Fruit fly (Drosophila melanogaster) whole organism, prepupa: ENCODE data around the gene zetaCOP.

Source experiments
- Blimp-1 ChIP-seq: fragments of 200-800 bp; sonication (Bioruptor generic); optimal IDR thresholded peaks from 3 replicates; lab custom pipeline; 2017; ENCODE audit warnings: missing biosample characterization, missing genetic modification characterization, mild to moderate bottlenecking, moderate library complexity, missing genetic modification reagents
- CG10631 ChIP-seq: fragments of 200-800 bp; sonication (Bioruptor generic); optimal IDR thresholded peaks from 2 replicates; lab custom pipeline; 2016; ENCODE audit warnings: missing biosample characterization, missing genetic modification characterization
- CG10669 ChIP-seq: fragments of 200-800 bp; sonication (Bioruptor generic); optimal IDR thresholded peaks from 3 replicates; lab custom pipeline; 2018; ENCODE audit warnings: missing biosample characterization, mild to moderate bottlenecking, missing genetic modification characterization, moderate library complexity
- CG11294 ChIP-seq: fragments of 200-800 bp; sonication (Bioruptor generic); IDR thresholded peaks from 2 replicates; pipeline ENCODE4 v1.3.6; 2022; ENCODE audit warnings: missing biosample characterization, missing genetic modification characterization
- CG11762 ChIP-seq: fragments of 200-800 bp; sonication (Bioruptor generic); optimal IDR thresholded peaks from 3 replicates; lab custom pipeline; 2016; ENCODE audit warnings: missing biosample characterization, missing genetic modification characterization; ENCODE audit not compliant: insufficient read depth
- CG15336 ChIP-seq: fragments of 200-800 bp; sonication (Bioruptor generic); IDR thresholded peaks from 2 replicates; pipeline ENCODE4 v1.3.6; 2022; ENCODE audit warnings: missing biosample characterization, missing genetic modification characterization
- CG16779 ChIP-seq: fragments of 200-800 bp; sonication (Bioruptor generic); optimal IDR thresholded peaks from 3 replicates; lab custom pipeline; 2017; ENCODE audit warnings: missing biosample characterization, mild to moderate bottlenecking, missing genetic modification characterization
- CG3032 ChIP-seq: fragments of 200-800 bp; optimal IDR thresholded peaks from 2 replicates; lab custom pipeline; 2019; ENCODE audit warnings: missing biosample characterization, mild to moderate bottlenecking, missing genetic modification characterization, moderate library complexity
- CG31627 ChIP-seq: fragments of 200-800 bp; sonication (Bioruptor generic); optimal IDR thresholded peaks from 3 replicates; lab custom pipeline; 2016; ENCODE audit warnings: missing biosample characterization, missing genetic modification characterization
- CG34406 ChIP-seq: fragments of 200-800 bp; sonication (Bioruptor generic); optimal IDR thresholded peaks from 3 replicates; lab custom pipeline; 2016; ENCODE audit warnings: missing biosample characterization, missing genetic modification characterization
- CG3919 ChIP-seq: fragments of 200-800 bp; sonication (Bioruptor generic); optimal IDR thresholded peaks from 3 replicates; lab custom pipeline; 2016; ENCODE audit warnings: missing biosample characterization, missing genetic modification characterization
- CG4318 ChIP-seq: fragments of 200-800 bp; sonication (Bioruptor generic); optimal IDR thresholded peaks from 3 replicates; lab custom pipeline; 2017; ENCODE audit warnings: missing biosample characterization, mild to moderate bottlenecking, missing genetic modification characterization
- CG6163 ChIP-seq: fragments of 200-800 bp; sonication (Bioruptor generic); IDR thresholded peaks from 3 replicates; pipeline ENCODE4 v1.3.6; 2022; ENCODE audit warnings: missing biosample characterization, missing genetic modification characterization
- CG6792 ChIP-seq: fragments of 200-800 bp; sonication (Bioruptor generic); optimal IDR thresholded peaks from 3 replicates; lab custom pipeline; 2016; ENCODE audit warnings: missing biosample characterization, missing genetic modification characterization
- CG6854 ChIP-seq: fragments of 200-800 bp; sonication (Bioruptor generic); optimal IDR thresholded peaks from 2 replicates; lab custom pipeline; 2017; ENCODE audit warnings: missing biosample characterization, mild to moderate bottlenecking, missing genetic modification characterization
- CG7368 ChIP-seq: fragments of 200-800 bp; sonication (Bioruptor generic); optimal IDR thresholded peaks from 3 replicates; lab custom pipeline; 2016; ENCODE audit warnings: missing biosample characterization, missing genetic modification characterization
- CG8319 ChIP-seq: fragments of 200-800 bp; sonication (Bioruptor generic); optimal IDR thresholded peaks from 3 replicates; lab custom pipeline; 2016; ENCODE audit warnings: missing biosample characterization, missing genetic modification characterization
- CG8632 ChIP-seq: fragments of 200-800 bp; sonication (Bioruptor generic); optimal IDR thresholded peaks from 3 replicates; lab custom pipeline; 2016; ENCODE audit warnings: missing biosample characterization, missing genetic modification characterization
- Eip75B ChIP-seq: fragments of 200-800 bp; sonication (Bioruptor generic); optimal IDR thresholded peaks from 3 replicates; lab custom pipeline; 2016; ENCODE audit warnings: missing biosample characterization, missing genetic modification characterization
- Eip93F ChIP-seq: fragments of 200-800 bp; sonication (Bioruptor generic); optimal IDR thresholded peaks from 2 replicates; lab custom pipeline; 2016; ENCODE audit warnings: missing biosample characterization, mild to moderate bottlenecking, missing genetic modification characterization
- Ets21C ChIP-seq: fragments of 200-800 bp; sonication (Bioruptor generic); optimal IDR thresholded peaks from 3 replicates; lab custom pipeline; 2016; ENCODE audit warnings: missing biosample characterization, missing genetic modification characterization
- Gug ChIP-seq: fragments of 200-800 bp; sonication (Bioruptor generic); IDR thresholded peaks from 2 replicates; pipeline ENCODE4 v1.3.6; 2022; ENCODE audit warnings: missing biosample characterization, missing genetic modification characterization
- Hr38 ChIP-seq: sonication (Bioruptor generic); optimal IDR thresholded peaks from 2 replicates; lab custom pipeline; 2016; ENCODE audit warnings: missing biosample characterization, missing genetic modification characterization
- Hr39 ChIP-seq: fragments of 200-800 bp; sonication (Bioruptor generic); optimal IDR thresholded peaks from 2 replicates; lab custom pipeline; 2016; ENCODE audit warnings: missing biosample characterization, missing genetic modification characterization
- Hr4 ChIP-seq: fragments of 200-800 bp; sonication (Bioruptor generic); optimal IDR thresholded peaks from 3 replicates; lab custom pipeline; 2016; ENCODE audit warnings: missing biosample characterization, missing genetic modification characterization
- Lpt ChIP-seq: fragments of 200-800 bp; sonication (Bioruptor generic); optimal IDR thresholded peaks from 3 replicates; lab custom pipeline; 2016; ENCODE audit warnings: missing biosample characterization, missing genetic modification characterization
- Met ChIP-seq: fragments of 200-800 bp; sonication (Bioruptor generic); optimal IDR thresholded peaks from 3 replicates; lab custom pipeline; 2016; ENCODE audit warnings: missing biosample characterization, missing genetic modification characterization
- OdsH ChIP-seq: fragments of 200-800 bp; sonication (Bioruptor generic); optimal IDR thresholded peaks from 3 replicates; lab custom pipeline; 2016; ENCODE audit warnings: missing biosample characterization, missing genetic modification characterization
- Smox ChIP-seq: fragments of 200-800 bp; sonication (Bioruptor generic); optimal IDR thresholded peaks from 3 replicates; lab custom pipeline; 2016; ENCODE audit warnings: missing biosample characterization, missing genetic modification characterization
- Sox102F ChIP-seq: fragments of 200-800 bp; sonication (Bioruptor generic); optimal IDR thresholded peaks from 2 replicates; lab custom pipeline; 2016; ENCODE audit warnings: missing biosample characterization, mild to moderate bottlenecking, missing genetic modification characterization
- Sox14 ChIP-seq: fragments of 200-800 bp; sonication (Bioruptor generic); optimal IDR thresholded peaks from 3 replicates; lab custom pipeline; 2016; ENCODE audit warnings: missing biosample characterization, missing genetic modification characterization
- Sox15 ChIP-seq: fragments of 200-800 bp; sonication (Bioruptor generic); optimal IDR thresholded peaks from 3 replicates; lab custom pipeline; 2016; ENCODE audit warnings: missing biosample characterization, missing genetic modification characterization
- achi ChIP-seq: fragments of 200-800 bp; sonication (Bioruptor generic); optimal IDR thresholded peaks from 3 replicates; lab custom pipeline; 2016; ENCODE audit warnings: missing biosample characterization, missing genetic modification characterization
- cyc ChIP-seq: fragments of 200-800 bp; sonication (Bioruptor generic); optimal IDR thresholded peaks from 3 replicates; lab custom pipeline; 2016; ENCODE audit warnings: missing biosample characterization, missing genetic modification characterization
- dac ChIP-seq: fragments of 200-800 bp; sonication (Bioruptor generic); optimal IDR thresholded peaks from 2 replicates; lab custom pipeline; 2017; ENCODE audit warnings: missing biosample characterization, mild to moderate bottlenecking, missing genetic modification characterization
- eg ChIP-seq: fragments of 200-800 bp; sonication (Bioruptor generic); IDR thresholded peaks from 3 replicates; pipeline ENCODE4 v1.3.6; 2022; ENCODE audit warnings: missing biosample characterization, missing genetic modification characterization
- fd59A ChIP-seq: fragments of 200-800 bp; sonication (Bioruptor generic); optimal IDR thresholded peaks from 2 replicates; lab custom pipeline; 2017; ENCODE audit warnings: missing biosample characterization, mild to moderate bottlenecking, missing genetic modification characterization, missing genetic modification reagents
- fkh ChIP-seq: fragments of 200-800 bp; sonication (Bioruptor generic); optimal IDR thresholded peaks from 3 replicates; lab custom pipeline; 2017; ENCODE audit warnings: missing biosample characterization, mild to moderate bottlenecking, missing genetic modification characterization, moderate library complexity
- pdm3 ChIP-seq: fragments of 200-800 bp; sonication (Bioruptor generic); optimal IDR thresholded peaks from 3 replicates; lab custom pipeline; 2016; ENCODE audit warnings: missing biosample characterization, missing genetic modification characterization
- salr ChIP-seq, 2 experiments: fragments of 200-800 bp; sonication (Bioruptor generic); optimal IDR thresholded peaks; 3 replicates each; lab custom pipeline; 2016 to 2018; ENCODE audit warnings: missing biosample characterization in 2 of 2, missing genetic modification characterization in 2 of 2, mild to moderate bottlenecking in 1 of 2
- spab ChIP-seq: fragments of 200-800 bp; sonication (Bioruptor generic); optimal IDR thresholded peaks from 2 replicates; lab custom pipeline; 2017; ENCODE audit warnings: missing biosample characterization, mild to moderate bottlenecking, missing genetic modification characterization, missing genetic modification reagents
- ss ChIP-seq, 2 experiments: fragments of 200-800 bp; sonication (Bioruptor generic); optimal IDR thresholded peaks; 2 replicates in 1 of 2; 3 replicates in 1 of 2; lab custom pipeline; 2017 to 2018; ENCODE audit warnings: mild to moderate bottlenecking in 2 of 2, missing biosample characterization in 2 of 2, missing genetic modification characterization in 2 of 2, moderate library complexity in 1 of 2
- svp ChIP-seq: fragments of 200-800 bp; sonication (Bioruptor generic); peaks from one replicate; lab custom pipeline; 2016; ENCODE audit warnings: missing biosample characterization, missing genetic modification characterization
- vri ChIP-seq: fragments of 200-800 bp; sonication (Bioruptor generic); optimal IDR thresholded peaks from 3 replicates; lab custom pipeline; 2016; ENCODE audit warnings: missing biosample characterization, mild to moderate bottlenecking, missing genetic modification characterization

The zetaCOP gene

dm6 chr3L:16661167-16662109 lies 11.9 kb downstream of the zetaCOP start, which contains the start of gene Baldspot (continued):
- TF ChIP-seq CG11762 (GFP tag; lab: Kevin White, UChicago) (peak; percentile 68), Eip93F (peak; percentile 27), fd59A (GFP tag; lab: Kevin White, UChicago) (peak; percentile 21), svp (GFP tag; lab: Kevin White, UChicago) (peak; percentile 84), cyc (GFP tag; lab: Kevin White, UChicago) (peak; percentile 67), Blimp-1 (peak; percentile 40), CG3919 (peak; percentile 89), dac (GFP tag; lab: Kevin White, UChicago) (peak; percentile 58), CG10669 (GFP tag; lab: Kevin White, UChicago) (peak; percentile 89), pdm3 (GFP tag; lab: Kevin White, UChicago) (peak; percentile 64), CG34406 (peak; percentile 15), Sox14 (peak; percentile 68), CG6792 (GFP tag; lab: Kevin White, UChicago) (peak; percentile 52), Hr39 (peak; percentile 48), achi (GFP tag; lab: Kevin White, UChicago) (peak; percentile 62), salr (GFP tag; optimal IDR thresholded peaks at IDR 0.05; lab: Kevin White, UChicago) (peak in 1 of 2 experiments; percentile 1), fkh (GFP tag; lab: Kevin White, UChicago) (peak; percentile 23), CG15336 (peak; percentile 52), Gug (GFP tag; lab: Robert Waterston, UW) (0 out of 2 replicates have a peak, but pooled peaks have one; percentile 34), Sox102F (GFP tag; lab: Kevin White, UChicago) (peak; percentile 60)
- TF ChIP-seq, all 60 proteins: peak for 56

DNA sequence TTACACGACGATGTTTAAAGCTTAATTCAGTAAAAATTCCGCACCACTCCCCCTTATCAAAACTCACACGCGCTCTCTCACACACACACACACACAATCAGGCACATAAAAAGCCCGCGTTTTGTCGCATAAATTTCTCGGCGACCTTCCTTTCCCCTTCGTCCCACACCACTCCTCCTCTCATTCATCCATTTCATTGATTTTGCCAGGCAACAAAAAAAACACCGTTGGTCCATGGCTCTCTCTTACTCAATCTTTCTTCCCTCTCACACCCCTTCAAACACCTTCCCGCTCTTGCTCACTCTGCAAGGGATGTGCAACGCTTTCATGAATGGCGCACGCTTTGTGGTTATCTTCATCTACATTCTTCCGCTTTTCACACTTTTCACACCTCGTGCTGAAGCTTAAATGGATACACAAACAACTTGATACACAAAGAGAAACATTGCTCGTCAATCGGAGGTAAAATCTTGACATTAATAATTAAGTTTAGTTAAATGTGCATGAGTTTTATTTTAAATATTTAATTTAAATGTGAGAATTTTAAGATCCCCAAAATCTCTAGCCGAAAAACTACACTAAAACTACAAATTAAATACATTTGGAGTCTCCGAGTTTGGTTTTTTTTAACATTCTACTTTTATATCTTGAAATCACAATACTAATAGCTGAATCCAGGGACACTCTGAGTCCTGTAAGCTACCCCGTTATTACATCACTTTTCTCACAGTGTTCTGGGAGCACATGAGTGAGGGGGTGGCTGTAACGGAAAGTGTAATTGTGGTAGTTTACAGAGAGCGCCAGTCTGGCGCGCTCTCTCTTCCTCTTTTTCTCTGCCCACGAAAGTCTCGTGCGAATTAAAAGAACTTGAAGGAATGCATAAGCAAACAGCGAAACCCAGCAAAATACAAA lies 13.1 kb downstream of the zetaCOP start:
- TF ChIP-seq CG6163 (GFP tag; lab: Robert Waterston, UW) = peak; percentile 93
- peak; percentile 88 to 98 for TF ChIP-seq salr (GFP tag; optimal IDR thresholded peaks at IDR 0.05; lab: Kevin White, UChicago)
- TF ChIP-seq CG6854 = peak; percentile 89
- TF ChIP-seq Ets21C (GFP tag; lab: Kevin White, UChicago) = peak; percentile 92
- peak; percentile 98 for TF ChIP-seq OdsH
- TF ChIP-seq CG15336 = peak; percentile 97
- TF ChIP-seq Sox15 (GFP tag; lab: Kevin White, UChicago) = peak; percentile 95
- TF ChIP-seq CG10631 (GFP tag; lab: Kevin White, UChicago) = peak; percentile 97
- peak; percentile 96 for TF ChIP-seq CG8632 (GFP tag; lab: Kevin White, UChicago)
- TF ChIP-seq Eip75B (GFP tag; lab: Kevin White, UChicago) = peak; percentile 96
- peak; percentile 97 for TF ChIP-seq Lpt (GFP tag; lab: Kevin White, UChicago)
- peak; percentile 97 for TF ChIP-seq achi (GFP tag; lab: Kevin White, UChicago)
- peak; percentile 89 for TF ChIP-seq Eip93F
- peak; percentile 93 for TF ChIP-seq CG7368 (GFP tag; lab: Kevin White, UChicago)
- TF ChIP-seq pdm3 (GFP tag; lab: Kevin White, UChicago) = peak; percentile 97
- TF ChIP-seq CG3032 (tag; lab: Kevin White, UChicago) = peak; percentile 96
- peak; percentile 98 for TF ChIP-seq CG10669 (GFP tag; lab: Kevin White, UChicago)
- peak; percentile 56 for TF ChIP-seq vri (GFP tag; lab: Kevin White, UChicago)
- TF ChIP-seq CG3919 = peak; percentile 98
- peak; percentile 95 for TF ChIP-seq Met
- TF ChIP-seq CG31627 (GFP tag; lab: Kevin White, UChicago) = peak; percentile 94
- peak; percentile 50 for TF ChIP-seq Hr38
- peak; percentile 90 to 96 for TF ChIP-seq ss (GFP tag; optimal IDR thresholded peaks at IDR 0.05; lab: Kevin White, UChicago)
- TF ChIP-seq svp (GFP tag; lab: Kevin White, UChicago) = peak; percentile 96
- TF ChIP-seq Hr39 = peak; percentile 93
- TF ChIP-seq Sox14 = peak; percentile 94
- peak; percentile 93 for TF ChIP-seq CG8319
- TF ChIP-seq CG16779 (tag; lab: Kevin White, UChicago) = peak; percentile 95
- TF ChIP-seq Hr4 = peak; percentile 97
- TF ChIP-seq Smox (GFP tag; lab: Kevin White, UChicago) = peak; percentile 92
- TF ChIP-seq eg (GFP tag; lab: Robert Waterston, UW) = peak; percentile 95
- peak; percentile 98 for TF ChIP-seq spab (GFP tag; lab: Kevin White, UChicago)
- TF ChIP-seq CG11294 = peak; percentile 91
- TF ChIP-seq CG4318 (GFP tag; lab: Kevin White, UChicago) = peak; percentile 99
